Worm (Caenorhabditis elegans): ENCODE measurements around the gene F27B10.1.
A peak's percentile ranks its signal among the peaks of the same experiment; 100 is the strongest.

- TF ChIP-seq W03F9.2 (tag; optimal IDR thresholded peaks at IDR 0.05): no peak
- TF ChIP-seq him-1 (tag; optimal IDR thresholded peaks at IDR 0.05): peak; percentile 17
- no peak for TF ChIP-seq dao-5 (tag; optimal IDR thresholded peaks at IDR 0.05)
Observed at ce11 chrV:7106499-7107152, 34.2 kb downstream of the F27B10.1 start.
